Worm (Caenorhabditis elegans) whole organism, mixed stage, embryonic: Measurements from ENCODE around the gene nhr-180.

Source experiments
- M03D4.4 ChIP-seq: sonication (generic microtip); optimal IDR thresholded peaks from 2 replicates; lab custom pipeline; 2017; ENCODE audit warnings: mild to moderate bottlenecking, missing genetic modification characterization, missing compliant biosample characterization
- bed-3 ChIP-seq: fragments of 200-800 bp; sonication (Bioruptor generic); optimal IDR thresholded peaks from 3 replicates; lab custom pipeline; 2018; ENCODE audit warnings: mild to moderate bottlenecking, missing genetic modification characterization, moderate library complexity, missing compliant biosample characterization
- blmp-1 ChIP-seq: fragments of 150-350 bp; optimal IDR thresholded peaks from 2 replicates; lab custom pipeline; 2014; ENCODE audit warnings: missing biosample characterization, missing genetic modification characterization
- ceh-39 ChIP-seq: fragments of 150-350 bp; optimal IDR thresholded peaks from 2 replicates; lab custom pipeline; 2014; ENCODE audit warnings: missing biosample characterization, missing genetic modification characterization
- ceh-43 ChIP-seq: fragments of 200-800 bp; sonication (Bioruptor generic); optimal IDR thresholded peaks from 2 replicates; lab custom pipeline; 2018; ENCODE audit warnings: mild to moderate bottlenecking, missing genetic modification characterization, moderate library complexity, missing compliant biosample characterization
- ceh-83 ChIP-seq: fragments of 200-800 bp; sonication (Bioruptor generic); optimal IDR thresholded peaks from 2 replicates; lab custom pipeline; 2018; ENCODE audit warnings: mild to moderate bottlenecking, missing genetic modification characterization, missing compliant biosample characterization
- ces-1 ChIP-seq: fragments of 150-350 bp; optimal IDR thresholded peaks from 2 replicates; lab custom pipeline; 2014; ENCODE audit warnings: missing biosample characterization, missing genetic modification reagents, missing genetic modification characterization
- cnd-1 ChIP-seq: fragments of 200-800 bp; sonication (Bioruptor generic); optimal IDR thresholded peaks from 2 replicates; lab custom pipeline; 2018; ENCODE audit warnings: mild to moderate bottlenecking, missing genetic modification characterization, missing compliant biosample characterization
- drap-1 ChIP-seq: fragments of 200-800 bp; sonication (Bioruptor generic); optimal IDR thresholded peaks from 3 replicates; lab custom pipeline; 2018; ENCODE audit warnings: mild to moderate bottlenecking, missing genetic modification characterization, missing compliant biosample characterization
- elt-1 ChIP-seq: sonication (generic microtip); optimal IDR thresholded peaks from 2 replicates; lab custom pipeline; 2017; ENCODE audit warnings: missing genetic modification characterization, mild to moderate bottlenecking, missing compliant biosample characterization, antibody characterized with exemption, moderate library complexity, borderline replicate concordance; ENCODE audit not compliant: insufficient read depth
- elt-3 ChIP-seq: fragments of 150-350 bp; optimal IDR thresholded peaks from 2 replicates; lab custom pipeline; 2014; ENCODE audit warnings: missing biosample characterization, missing genetic modification characterization
- flh-1 ChIP-seq: fragments of 200-800 bp; sonication (Bioruptor generic); optimal IDR thresholded peaks from 2 replicates; lab custom pipeline; 2018; ENCODE audit warnings: mild to moderate bottlenecking, missing genetic modification characterization, moderate library complexity, missing compliant biosample characterization
- ham-2 ChIP-seq: fragments of 200-800 bp; sonication (Bioruptor generic); optimal IDR thresholded peaks from 2 replicates; lab custom pipeline; 2018; ENCODE audit warnings: mild to moderate bottlenecking, missing genetic modification characterization, missing compliant biosample characterization
- hlh-1 ChIP-seq: fragments of 150-350 bp; optimal IDR thresholded peaks from 2 replicates; lab custom pipeline; 2014; ENCODE audit warnings: missing biosample characterization, missing genetic modification reagents, missing genetic modification characterization
- lin-13 ChIP-seq: fragments of 150-350 bp; optimal IDR thresholded peaks from 2 replicates; lab custom pipeline; 2014; ENCODE audit warnings: missing biosample characterization, missing genetic modification characterization
- lsy-2 ChIP-seq: fragments of 150-350 bp; optimal IDR thresholded peaks from 2 replicates; lab custom pipeline; 2014; ENCODE audit warnings: missing biosample characterization, missing genetic modification characterization
- mab-5 ChIP-seq: fragments of 150-350 bp; optimal IDR thresholded peaks from 2 replicates; lab custom pipeline; 2014; ENCODE audit warnings: missing biosample characterization, missing genetic modification characterization
- mep-1 ChIP-seq: fragments of 150-350 bp; optimal IDR thresholded peaks from 2 replicates; lab custom pipeline; 2017; ENCODE audit warnings: missing biosample characterization, missing genetic modification reagents, missing genetic modification characterization, inconsistent platforms
- mls-2 ChIP-seq: sonication (generic microtip); optimal IDR thresholded peaks from 2 replicates; lab custom pipeline; 2016; ENCODE audit warnings: mild to moderate bottlenecking, missing genetic modification characterization, moderate library complexity, missing compliant biosample characterization
- nhr-12 ChIP-seq: fragments of 150-350 bp; optimal IDR thresholded peaks from 2 replicates; lab custom pipeline; 2014; ENCODE audit warnings: missing biosample characterization, missing genetic modification characterization
- nhr-2 ChIP-seq: fragments of 150-350 bp; optimal IDR thresholded peaks from 2 replicates; lab custom pipeline; 2014; ENCODE audit warnings: missing biosample characterization, missing genetic modification characterization
- nhr-237 ChIP-seq: fragments of 150-350 bp; optimal IDR thresholded peaks from 2 replicates; lab custom pipeline; 2014; ENCODE audit warnings: missing biosample characterization, missing genetic modification characterization
- nhr-28 ChIP-seq: fragments of 150-350 bp; optimal IDR thresholded peaks from 2 replicates; lab custom pipeline; 2014; ENCODE audit warnings: missing biosample characterization, missing genetic modification characterization
- nhr-76 ChIP-seq: sonication (generic microtip); optimal IDR thresholded peaks from 2 replicates; lab custom pipeline; 2017; ENCODE audit warnings: missing biosample characterization, missing genetic modification characterization
- pha-4 ChIP-seq: fragments of 150-350 bp; optimal IDR thresholded peaks from 2 replicates; lab custom pipeline; 2018; ENCODE audit warnings: missing biosample characterization, missing genetic modification reagents, missing genetic modification characterization
- sem-2 ChIP-seq: fragments of 200-800 bp; sonication (Bioruptor generic); optimal IDR thresholded peaks from 2 replicates; lab custom pipeline; 2018; ENCODE audit warnings: mild to moderate bottlenecking, missing genetic modification characterization, missing compliant biosample characterization
- snpc-4 ChIP-seq: fragments of 150-350 bp; optimal IDR thresholded peaks from 2 replicates; lab custom pipeline; 2014; ENCODE audit warnings: missing biosample characterization, missing genetic modification characterization
- sptf-1 ChIP-seq: sonication (generic microtip); optimal IDR thresholded peaks from 2 replicates; lab custom pipeline; 2017; ENCODE audit warnings: mild to moderate bottlenecking, missing genetic modification characterization, moderate library complexity, missing compliant biosample characterization
- unc-120 ChIP-seq: sonication (generic microtip); optimal IDR thresholded peaks from 2 replicates; lab custom pipeline; 2017; ENCODE audit warnings: missing genetic modification characterization, missing compliant biosample characterization; ENCODE audit not compliant: poor library complexity, severe bottlenecking
- unc-39 ChIP-seq: fragments of 150-350 bp; optimal IDR thresholded peaks from 2 replicates; lab custom pipeline; 2014; ENCODE audit warnings: missing biosample characterization, missing genetic modification characterization
- unc-62 ChIP-seq: fragments of 150-350 bp; optimal IDR thresholded peaks from 2 replicates; lab custom pipeline; 2014; ENCODE audit warnings: missing biosample characterization, missing genetic modification reagents, missing genetic modification characterization
- zip-8 ChIP-seq: fragments of 150-350 bp; optimal IDR thresholded peaks from 2 replicates; lab custom pipeline; 2014; ENCODE audit warnings: missing biosample characterization, missing genetic modification characterization
- ztf-11 ChIP-seq: fragments of 150-350 bp; optimal IDR thresholded peaks from 2 replicates; lab custom pipeline; 2014; ENCODE audit warnings: missing biosample characterization, missing genetic modification characterization

Gene nhr-180

ce11 chrV:699051-699450, 31.7 kb upstream of the nhr-180 start:
- TF ChIP-seq zip-8 (peak; percentile 74), ceh-43 (GFP tag; lab: Kevin White, UChicago) (no peak)

- TF ChIP-seq flh-1 (GFP tag; lab: Kevin White, UChicago) (no peak), ceh-83 (no peak), lsy-2 (tag; lab: Kevin White, UChicago) (no peak), ztf-11 (no peak), nhr-76 (tag; lab: Kevin White, UChicago) (no peak), unc-62 (no peak), hlh-1 (no peak), lin-13 (tag; lab: Kevin White, UChicago) (no peak), nhr-12 (tag; lab: Kevin White, UChicago) (no peak), ceh-39 (no peak), drap-1 (no peak), mls-2 (tag; lab: Kevin White, UChicago) (no peak), nhr-2 (tag; lab: Kevin White, UChicago) (no peak), zip-8 (no peak), snpc-4 (tag; lab: Kevin White, UChicago) (no peak)
- TF ChIP-seq, all 35 proteins: peak for 0
Measured at ce11 chrV:695914-696313, 28.6 kb upstream of the nhr-180 start, which contains the start of gene srj-52. srj-52 (minus strand) TSS chrV:696014.

- TF ChIP-seq ceh-39 (no peak), unc-120 (tag; lab: Kevin White, UChicago) (no peak), M03D4.4 (tag; lab: Kevin White, UChicago) (no peak), bed-3 (GFP tag; lab: Kevin White, UChicago) (no peak), nhr-28 (tag; lab: Kevin White, UChicago) (no peak), mep-1 (tag; lab: Kevin White, UChicago) (no peak), nhr-76 (tag; lab: Kevin White, UChicago) (no peak)
- TF ChIP-seq, all 35 proteins: peak for 0
Measured at ce11 chrV:694625-695024, 27.3 kb upstream of the nhr-180 start, which contains the start of gene srj-53. srj-53 (minus strand) TSS chrV:694725.

- TF ChIP-seq unc-120 (tag; lab: Kevin White, UChicago) (no peak), sem-2 (GFP tag; lab: Kevin White, UChicago) (no peak), pha-4 (no peak)
- TF ChIP-seq, all 35 proteins: peak for 0
Measured at ce11 chrV:692720-693422, 25.6 kb upstream of the nhr-180 start, which contains the start of gene srx-4. srx-4 (minus strand) TSS chrV:692770.

- TF ChIP-seq nhr-12 (tag; lab: Kevin White, UChicago) (no peak), sptf-1 (tag; lab: Kevin White, UChicago) (no peak), pha-4 (no peak), bed-3 (GFP tag; lab: Kevin White, UChicago) (no peak), mep-1 (tag; lab: Kevin White, UChicago) (no peak), ceh-39 (no peak), elt-3 (tag; lab: Kevin White, UChicago) (no peak), zip-8 (no peak), cnd-1 (tag; lab: Kevin White, UChicago) (no peak), unc-39 (tag; lab: Kevin White, UChicago) (no peak)
- TF ChIP-seq, all 35 proteins: peak for 0
Measured at ce11 chrV:689538-689937, 22.2 kb upstream of the nhr-180 start.

- TF ChIP-seq elt-1 (tag; lab: Kevin White, UChicago) (no peak), snpc-4 (tag; lab: Kevin White, UChicago) (no peak), ham-2 (GFP tag; lab: Kevin White, UChicago) (no peak), pha-4 (no peak), sptf-1 (tag; lab: Kevin White, UChicago) (no peak), nhr-76 (tag; lab: Kevin White, UChicago) (no peak), sem-2 (GFP tag; lab: Kevin White, UChicago) (no peak), ztf-11 (no peak), unc-120 (tag; lab: Kevin White, UChicago) (no peak), mab-5 (tag; lab: Kevin White, UChicago) (no peak), ceh-43 (GFP tag; lab: Kevin White, UChicago) (no peak), bed-3 (GFP tag; lab: Kevin White, UChicago) (no peak), flh-1 (GFP tag; lab: Kevin White, UChicago) (no peak), nhr-237 (tag; lab: Kevin White, UChicago) (no peak), ces-1 (no peak), nhr-12 (tag; lab: Kevin White, UChicago) (no peak), lsy-2 (tag; lab: Kevin White, UChicago) (no peak), blmp-1 (tag; lab: Kevin White, UChicago) (no peak), ceh-83 (no peak)
Measured at ce11 chrV:687384-687783, 20.1 kb upstream of the nhr-180 start, which contains the start of gene H25P19.1. H25P19.1 (plus strand) TSS chrV:687684.
